Worm (Caenorhabditis elegans): ENCODE measurements around the gene Y37D8A.4.

Gene Y37D8A.4

DNA sequence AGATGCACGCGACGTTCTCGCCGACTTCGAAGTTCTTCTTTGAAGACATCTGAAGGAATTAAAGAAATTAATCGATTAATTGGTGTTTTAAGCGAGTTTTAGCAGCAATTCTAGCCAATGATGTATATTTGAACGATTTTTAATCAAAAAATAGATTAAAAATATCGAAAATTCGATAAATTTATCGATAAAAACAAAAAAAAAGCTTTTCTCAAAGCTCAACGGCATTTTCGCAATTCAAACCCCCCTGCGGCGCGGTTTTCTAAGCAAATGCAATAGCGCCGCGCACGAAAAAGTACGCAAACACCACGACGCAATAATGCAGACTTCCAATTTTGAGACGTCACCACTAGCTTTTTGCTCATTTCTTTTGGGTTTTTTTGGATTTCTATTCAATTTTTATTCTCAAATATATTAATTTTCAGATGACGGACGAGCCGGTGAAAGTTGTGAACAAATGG lies 35.9 kb upstream of the Y37D8A.4 start, which contains the start of the genes mrg-1 and spcs-2 (continued):
- peak; percentile 56 for TF ChIP-seq zip-2 (tag; optimal IDR thresholded peaks at IDR 0.05)
- TF ChIP-seq zip-11 (GFP tag; IDR thresholded peaks at IDR 0.05) = no peak
- no peak for TF ChIP-seq mxl-2 (GFP tag; conservative IDR thresholded peaks at IDR 0.05)
- TF ChIP-seq Y75B8A.6 (GFP tag; IDR thresholded peaks at IDR 0.05) = no peak
- TF ChIP-seq unc-130 (GFP tag; optimal IDR thresholded peaks at IDR 0.05) = peak; percentile 93
- TF ChIP-seq Y105C5A.15 (GFP tag; IDR thresholded peaks at IDR 0.05) = no peak
- TF ChIP-seq dve-1 (tag; optimal IDR thresholded peaks at IDR 0.05; ENCODE audit: insufficient read depth) = peak; percentile 91
- TF ChIP-seq mdl-1 (tag; optimal IDR thresholded peaks at IDR 0.05) = peak in 1 of 2 experiments; percentile 47
- TF ChIP-seq dmd-6 (GFP tag; IDR thresholded peaks at IDR 0.05) = peak; percentile 48
- TF ChIP-seq ZK546.5 (tag; optimal IDR thresholded peaks at IDR 0.05) = no peak
- TF ChIP-seq ama-1 (optimal IDR thresholded peaks at IDR 0.05) = no peak
- TF ChIP-seq ceh-28 (tag; optimal IDR thresholded peaks at IDR 0.05) = peak; percentile 47
- no peak for TF ChIP-seq tag-97 (GFP tag; IDR thresholded peaks at IDR 0.05)
- TF ChIP-seq aly-2 (tag; optimal IDR thresholded peaks at IDR 0.05) = no peak
- no peak for TF ChIP-seq gei-8 (GFP tag; optimal IDR thresholded peaks at IDR 0.05)
- peak; percentile 71 for TF ChIP-seq F37D6.2 (tag; optimal IDR thresholded peaks at IDR 0.05)
- TF ChIP-seq nhr-41 (GFP tag; IDR thresholded peaks at IDR 0.05) = no peak
- TF ChIP-seq nhr-25 (tag; optimal IDR thresholded peaks at IDR 0.05; ENCODE audit: borderline replicate concordance, insufficient read depth) = no peak
- TF ChIP-seq spr-1 (tag; optimal IDR thresholded peaks at IDR 0.05) = peak; percentile 77
- peak; percentile 78 for TF ChIP-seq nhr-102 (tag; optimal IDR thresholded peaks at IDR 0.05)
- no peak for TF ChIP-seq unc-39 (tag; optimal IDR thresholded peaks at IDR 0.05)
- TF ChIP-seq fkh-10 (GFP tag; optimal IDR thresholded peaks at IDR 0.05) = peak; percentile 74
- TF ChIP-seq Y48G9A.11 (GFP tag; IDR thresholded peaks at IDR 0.05) = peak; percentile 74
- TF ChIP-seq ztf-11 (tag; optimal IDR thresholded peaks at IDR 0.05) = no peak
- TF ChIP-seq Y5F2A.4 (GFP tag; optimal IDR thresholded peaks at IDR 0.05) = no peak
- TF ChIP-seq nhr-42 (GFP tag; IDR thresholded peaks at IDR 0.05) = peak; percentile 67
- TF ChIP-seq daf-12 (tag; optimal IDR thresholded peaks at IDR 0.05) = no peak
- no peak for TF ChIP-seq lin-39 (tag; optimal IDR thresholded peaks at IDR 0.05)
- TF ChIP-seq lin-38 (GFP tag; IDR thresholded peaks at IDR 0.05) = peak; percentile 88
- TF ChIP-seq nhr-237 (tag; optimal IDR thresholded peaks at IDR 0.05) = no peak
- no peak for TF ChIP-seq ceh-82 (tag; optimal IDR thresholded peaks at IDR 0.05)
- TF ChIP-seq nhr-10 (tag; optimal IDR thresholded peaks at IDR 0.05) = no peak
- TF ChIP-seq R02D3.7 (tag; optimal IDR thresholded peaks at IDR 0.05) = peak; percentile 3
- no peak for TF ChIP-seq saeg-2 (GFP tag; IDR thresholded peaks at IDR 0.05)
- TF ChIP-seq tra-1 (GFP tag; IDR thresholded peaks at IDR 0.05) = no peak
- peak; percentile 95 for TF ChIP-seq lin-13 (GFP tag; optimal IDR thresholded peaks at IDR 0.05)
- TF ChIP-seq T26A8.4 (GFP tag; IDR thresholded peaks at IDR 0.05) = peak; percentile 88
- no peak for TF ChIP-seq egl-27 (tag; optimal IDR thresholded peaks at IDR 0.05)
- no peak for TF ChIP-seq F44E2.7 (GFP tag; IDR thresholded peaks at IDR 0.05)
- 0 out of 2 replicates have a peak, but pooled peaks have one; percentile 52 for TF ChIP-seq lim-7 (GFP tag; IDR thresholded peaks at IDR 0.05)
- TF ChIP-seq spr-3 (GFP tag; optimal IDR thresholded peaks at IDR 0.05) = peak; percentile 35
- peak; percentile 49 for TF ChIP-seq jun-1 (tag; optimal IDR thresholded peaks at IDR 0.05)
- no peak for TF ChIP-seq ZK337.2 (GFP tag; IDR thresholded peaks at IDR 0.05)
- TF ChIP-seq mxl-3 (GFP tag; optimal IDR thresholded peaks at IDR 0.05) = no peak
- TF ChIP-seq zfp-2 (tag; optimal IDR thresholded peaks at IDR 0.05) = peak; percentile 24
- TF ChIP-seq dpl-1 (GFP tag; optimal IDR thresholded peaks at IDR 0.05) = peak; percentile 88
- TF ChIP-seq ceh-20 (GFP tag; IDR thresholded peaks at IDR 0.05) = peak; percentile 74
- no peak for TF ChIP-seq F26F4.8 (GFP tag; conservative IDR thresholded peaks at IDR 0.05)
- TF ChIP-seq daf-16 (GFP tag; optimal IDR thresholded peaks at IDR 0.05) = no peak
- TF ChIP-seq daf-16 (tag; optimal IDR thresholded peaks at IDR 0.05) = peak; percentile 78
- TF ChIP-seq hlh-30 (tag; optimal IDR thresholded peaks at IDR 0.05; ENCODE audit: insufficient read depth) = peak; percentile 77
- no peak for TF ChIP-seq sdz-12 (GFP tag; optimal IDR thresholded peaks at IDR 0.05)

Data from whole organism, L4 larva.